Worm (Caenorhabditis elegans) whole organism, L4/young adult: ENCODE measurements around the gene cest-26.

Experiments used
- dao-5 ChIP-seq: sonication (generic microtip); optimal IDR thresholded peaks from 2 replicates; lab custom pipeline; 2016; ENCODE audit warnings: missing genotype, missing genetic modification characterization, moderate library complexity, missing compliant biosample characterization
- him-1 ChIP-seq: sonication (generic microtip); optimal IDR thresholded peaks from 2 replicates; lab custom pipeline; 2016; ENCODE audit warnings: missing genotype, missing genetic modification reagents, missing genetic modification characterization, missing compliant biosample characterization

DNA sequence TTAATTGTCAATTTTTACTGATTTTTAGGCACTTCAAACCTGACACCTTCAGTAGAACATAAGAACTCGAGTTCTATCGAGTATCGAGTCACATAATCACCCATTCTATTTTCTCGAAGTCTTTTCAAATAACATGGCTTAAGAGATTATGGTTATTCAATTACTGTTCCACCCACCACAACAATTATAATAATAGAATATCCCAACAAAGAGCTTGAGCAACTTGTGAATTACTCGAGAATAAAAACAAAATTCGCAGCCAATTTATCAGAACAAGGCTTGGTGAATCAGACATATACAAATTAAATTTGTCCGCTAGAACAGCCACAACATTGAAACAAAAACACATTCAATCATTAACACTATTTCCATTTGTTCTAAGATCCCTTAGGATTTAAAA is 13.2 kb downstream of the cest-26 start:
- TF ChIP-seq him-1 (tag; lab: Kevin White, UChicago) (no peak), dao-5 (tag; lab: Kevin White, UChicago) (no peak)
